Fruit fly (Drosophila melanogaster) ovary, adult (tissue): Measurements from ENCODE around the gene BBS8.
A peak's percentile ranks its signal among the peaks of the same experiment; 100 is the strongest.

Experiments
- CG17801 ChIP-seq: fragments of 200-800 bp; optimal IDR thresholded peaks from 2 replicates; lab custom pipeline; 2019; ENCODE audit warnings: missing biosample characterization, mild to moderate bottlenecking, missing genetic modification characterization, moderate library complexity; ENCODE audit not compliant: partially characterized antibody

The BBS8 gene

DNA sequence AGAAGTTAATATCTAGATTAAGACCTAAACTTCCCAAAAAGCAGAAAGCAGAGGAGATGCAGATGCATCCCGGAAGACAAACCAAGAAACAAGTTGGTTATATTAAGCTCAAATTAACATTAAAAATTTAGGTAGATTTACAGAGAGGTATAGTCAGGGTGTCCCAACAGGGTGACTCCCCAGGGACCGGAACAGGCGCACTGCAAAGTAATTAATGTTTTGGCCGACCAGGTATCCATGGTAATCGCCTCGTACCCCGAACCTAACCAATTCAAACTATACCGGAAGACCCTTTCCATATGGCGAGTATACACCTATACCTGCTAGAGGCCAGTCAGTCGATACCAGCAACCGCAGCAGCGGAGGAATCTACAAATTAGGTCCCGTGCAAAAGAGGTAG is at the start of gene BBS8:
BBS8 (plus strand) TSS at position 301 of the 400 bp plus-strand sequence.
- no peak for TF ChIP-seq CG17801 (GFP tag; lab: Kevin White, UChicago)

DNA sequence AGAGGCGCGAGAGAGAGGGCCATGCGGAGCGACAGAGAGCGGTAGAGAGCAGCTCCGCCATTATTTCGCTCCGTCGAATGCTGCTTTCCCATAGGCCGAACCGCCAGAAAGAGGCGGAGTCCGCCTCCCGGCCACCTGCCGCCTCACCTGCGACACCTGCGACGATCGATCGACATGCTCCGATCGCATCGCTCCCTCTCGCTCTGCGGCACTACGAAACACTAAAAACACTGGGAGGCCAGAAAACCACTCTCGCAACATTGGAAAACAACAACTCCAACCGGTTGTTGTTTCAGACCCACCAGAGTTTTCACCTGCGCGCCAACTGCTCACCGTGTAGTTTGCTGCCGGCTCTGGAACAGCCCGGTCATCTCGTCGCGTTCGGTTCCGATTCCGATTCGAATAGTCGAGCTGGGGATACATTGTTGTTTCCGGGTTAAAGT is 44.9 kb upstream of the BBS8 start, which contains the start of gene al:
al (plus strand) TSS at position 333 of the 443 bp plus-strand sequence.
- TF ChIP-seq CG17801 (GFP tag; lab: Kevin White, UChicago) = no peak

DNA sequence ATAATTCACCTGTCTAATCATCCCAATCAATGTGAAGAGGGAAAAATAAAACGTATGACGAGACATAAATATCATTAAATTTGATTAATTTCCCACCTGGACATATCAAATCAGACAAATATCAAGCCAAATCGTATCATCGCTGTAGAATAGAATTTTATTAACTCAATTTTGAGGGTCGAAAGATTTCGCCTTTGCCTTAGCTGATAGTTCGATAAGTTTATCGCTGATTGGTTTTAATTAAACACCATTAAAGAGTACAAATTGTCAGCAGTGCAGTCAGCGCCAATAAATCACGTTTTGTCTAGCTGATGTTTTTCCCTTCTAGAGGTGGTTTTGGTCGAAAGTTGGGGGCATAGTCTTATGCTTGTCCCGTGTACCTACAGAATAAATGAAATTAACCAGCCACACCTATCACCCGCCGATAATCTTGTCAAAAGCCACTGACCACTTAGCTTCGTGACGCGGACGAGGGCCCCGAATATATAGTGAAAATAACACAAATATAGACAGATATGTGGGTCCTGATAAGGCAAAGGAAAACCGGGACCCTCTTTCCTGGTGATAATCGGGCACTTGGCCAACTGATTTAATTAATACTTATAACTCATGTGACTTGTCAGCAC is 43.7 kb upstream of the BBS8 start:
- TF ChIP-seq CG17801 (GFP tag; lab: Kevin White, UChicago) = no peak

DNA sequence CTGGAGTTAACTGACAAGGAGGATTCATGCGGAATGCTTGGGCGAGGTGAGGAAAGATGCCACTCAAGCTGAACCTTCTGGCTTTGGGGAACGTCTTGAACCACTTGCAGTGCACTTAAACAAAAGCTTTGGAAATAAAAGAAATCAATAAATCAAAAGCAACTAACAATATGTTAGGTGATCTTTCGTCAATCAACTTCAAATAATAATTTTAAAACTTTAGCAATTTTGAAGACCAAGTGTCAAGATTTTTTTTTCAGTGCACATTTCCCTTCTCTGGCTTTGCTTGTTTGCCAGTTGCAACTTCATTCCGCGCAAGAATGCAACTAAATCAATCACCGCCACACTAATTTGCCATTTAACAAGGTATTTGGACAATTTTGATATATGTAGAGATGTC is 39.9 kb upstream of the BBS8 start:
- TF ChIP-seq CG17801 (GFP tag; lab: Kevin White, UChicago) = no peak

DNA sequence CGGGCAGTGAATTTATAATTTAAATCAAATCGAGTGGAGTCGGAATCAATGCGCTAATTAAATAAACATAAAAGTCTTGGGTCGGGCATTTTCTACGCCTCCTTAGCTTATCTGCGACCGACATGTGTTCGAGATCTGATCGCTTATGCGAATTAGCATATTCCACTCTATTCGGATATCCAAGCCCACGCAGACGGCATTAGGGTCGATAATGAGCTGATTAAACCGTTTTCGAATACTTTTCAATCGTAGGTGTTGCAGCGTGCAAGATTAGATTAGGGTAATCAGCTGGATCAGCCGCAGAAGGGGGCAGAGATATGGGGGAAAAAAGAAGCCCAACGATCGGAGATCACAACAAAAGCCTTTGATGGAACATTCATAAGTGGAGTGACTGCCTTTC is 32.2 kb upstream of the BBS8 start:
- no peak for TF ChIP-seq CG17801 (GFP tag; lab: Kevin White, UChicago)

DNA sequence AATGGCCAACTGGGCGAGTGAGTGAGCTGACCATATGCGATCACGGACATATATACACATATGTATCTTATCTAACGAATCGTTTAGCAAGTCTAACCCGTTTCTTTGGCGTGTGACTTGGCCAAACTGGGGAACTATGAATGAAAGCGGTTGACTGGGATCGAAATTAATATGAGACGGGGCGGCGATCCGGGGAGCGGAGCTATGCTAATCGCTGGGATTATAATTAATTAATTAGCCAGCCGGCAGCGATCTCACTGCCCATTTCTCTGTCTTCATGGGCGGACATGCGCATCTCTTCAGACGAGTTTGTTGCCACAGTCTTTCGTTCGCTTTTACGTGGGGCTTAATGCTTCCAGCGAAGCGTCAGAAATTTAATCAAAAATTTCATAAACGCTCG is 30.1 kb upstream of the BBS8 start:
- TF ChIP-seq CG17801 (GFP tag; lab: Kevin White, UChicago) = no peak

DNA sequence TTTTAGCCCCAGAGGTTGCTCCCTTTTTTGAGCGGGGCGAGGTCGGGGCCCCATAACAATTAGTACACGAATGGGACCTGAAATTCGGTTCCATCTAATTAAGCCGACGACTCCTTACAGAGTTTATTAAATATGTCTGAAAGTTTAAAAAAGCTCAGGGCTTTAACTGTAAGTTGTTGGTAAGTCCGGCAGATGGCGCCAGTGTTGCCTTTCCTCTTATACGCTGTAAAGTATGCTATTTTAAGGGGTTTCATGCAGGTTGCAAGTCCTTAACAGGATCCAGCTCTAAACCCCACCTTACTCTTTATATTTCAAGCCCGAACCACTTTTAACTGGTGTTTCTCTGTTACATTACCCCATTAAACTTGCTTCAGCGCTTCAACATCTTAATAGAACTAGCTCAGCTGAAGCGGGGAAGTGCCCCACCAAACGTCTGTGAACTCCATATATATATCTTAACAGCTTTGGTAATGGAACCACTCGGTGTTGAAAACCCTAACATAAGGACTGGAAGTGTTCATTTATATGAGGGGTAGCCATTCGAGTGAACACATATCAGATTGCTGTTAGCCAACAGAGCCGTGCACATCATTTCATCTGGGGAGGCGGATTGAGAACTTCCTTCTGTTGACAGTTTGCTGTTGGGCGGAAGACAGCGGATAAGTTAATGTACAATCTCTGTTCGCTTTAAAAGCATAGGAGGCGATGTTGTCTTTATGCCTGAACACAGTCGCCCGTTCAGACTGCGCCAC is 27.1 kb upstream of the BBS8 start:
- no peak for TF ChIP-seq CG17801 (GFP tag; lab: Kevin White, UChicago)

DNA sequence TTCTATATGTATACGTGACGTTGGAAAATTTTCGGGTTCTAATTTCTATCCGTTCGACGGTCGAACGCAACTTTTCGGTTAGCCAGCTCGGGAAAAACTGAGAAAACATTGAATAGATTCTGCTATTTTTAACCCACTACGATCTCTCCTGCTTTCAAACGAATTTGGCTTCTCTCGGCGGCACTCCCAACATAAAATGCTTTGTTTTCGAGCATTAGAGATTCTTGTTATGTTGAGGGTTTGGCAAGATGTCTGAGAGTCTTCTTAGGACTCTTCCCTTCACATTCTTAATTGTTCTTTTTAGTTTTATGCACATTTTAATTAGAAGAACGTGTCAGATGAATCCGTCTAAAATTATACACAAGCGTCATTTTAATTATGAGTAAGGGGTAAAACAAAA is 20.6 kb upstream of the BBS8 start, which contains the start of gene CG4213:
CG4213 (minus strand) TSS at position 101 of the 400 bp plus-strand sequence.
- no peak for TF ChIP-seq CG17801 (GFP tag; lab: Kevin White, UChicago)

DNA sequence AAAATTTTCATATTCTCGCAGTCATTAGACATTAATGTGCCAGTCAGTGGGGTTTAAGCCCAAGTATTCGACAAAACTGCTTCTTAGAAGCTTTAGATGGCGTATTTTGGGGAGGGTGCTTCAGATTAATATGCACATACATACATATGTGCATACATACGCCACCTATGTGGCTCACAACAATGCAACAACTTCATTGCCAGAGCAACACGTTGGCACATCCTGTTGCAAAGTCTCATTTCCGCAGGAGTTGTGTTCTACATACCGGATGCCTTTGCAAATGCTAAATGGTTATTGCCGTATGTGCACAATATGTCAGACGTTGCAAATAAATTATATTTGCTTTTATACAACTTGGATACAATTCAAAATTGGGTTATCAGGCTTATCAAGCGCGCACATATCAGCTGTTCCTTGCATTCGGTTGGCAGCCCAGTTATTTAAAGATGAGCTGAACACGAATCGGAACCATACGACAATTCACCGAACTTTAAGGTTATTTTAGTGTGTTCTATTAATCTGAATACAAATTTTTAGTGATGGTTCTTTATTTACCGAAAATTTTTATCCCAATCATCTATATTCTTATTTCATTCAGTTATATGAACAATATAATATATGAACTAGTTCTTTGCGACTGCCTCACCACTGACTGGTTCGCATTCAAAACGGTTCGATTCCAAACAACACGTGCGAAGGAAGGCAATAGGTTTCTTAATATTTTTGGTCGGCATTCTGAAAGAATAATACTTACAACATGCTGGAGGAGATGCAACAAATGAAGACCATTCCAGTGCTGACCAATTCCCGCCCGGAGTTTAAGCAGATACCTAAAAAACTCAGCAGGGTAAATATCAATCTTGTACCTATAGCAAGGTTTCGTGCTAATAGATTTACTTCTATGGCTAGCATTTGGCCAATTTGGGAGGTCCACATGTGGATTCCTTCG is 18.8 kb upstream of the BBS8 start, which contains the start of gene Polr1B:
Polr1B (plus strand) TSS at position 659 of the 949 bp plus-strand sequence.
- TF ChIP-seq CG17801 (GFP tag; lab: Kevin White, UChicago) = no peak

DNA sequence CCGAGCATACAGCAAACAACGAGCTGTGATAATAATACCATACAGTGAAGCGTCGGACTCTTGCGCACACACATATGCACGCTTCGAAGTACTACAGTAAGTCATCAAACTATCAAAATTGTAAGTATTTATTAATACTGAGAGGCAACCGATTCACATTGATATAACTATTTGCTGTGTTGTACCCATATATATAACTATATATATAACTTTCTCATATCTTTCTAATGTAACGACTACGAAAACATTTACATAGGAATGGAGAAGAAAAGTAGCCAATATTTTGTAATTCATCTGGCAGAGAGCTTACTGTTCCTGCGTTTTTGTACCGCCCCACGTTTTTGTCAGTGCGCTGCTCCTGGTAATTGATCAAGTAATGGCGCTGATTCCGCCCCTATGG is 9.7 kb upstream of the BBS8 start:
- no peak for TF ChIP-seq CG17801 (GFP tag; lab: Kevin White, UChicago)

DNA sequence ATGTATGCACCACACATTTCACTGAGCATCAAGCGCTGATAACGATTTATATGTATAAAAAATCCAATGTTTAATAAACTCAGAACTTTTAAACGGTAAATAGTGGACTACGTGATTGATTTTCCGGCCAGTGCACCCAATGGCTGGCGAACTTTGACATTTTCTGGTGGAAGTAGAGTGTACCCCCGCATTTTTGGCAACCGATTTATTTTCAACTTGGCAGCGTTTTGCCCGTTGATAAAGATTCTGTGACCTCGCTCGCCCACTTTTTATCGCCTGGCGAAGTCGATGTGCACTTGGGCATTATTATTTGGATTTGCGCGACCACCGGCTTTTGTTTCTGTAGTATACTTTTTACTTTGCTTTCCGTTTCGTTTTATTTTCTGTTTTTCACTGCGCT is 8.8 kb upstream of the BBS8 start:
- TF ChIP-seq CG17801 (GFP tag; lab: Kevin White, UChicago) = no peak

DNA sequence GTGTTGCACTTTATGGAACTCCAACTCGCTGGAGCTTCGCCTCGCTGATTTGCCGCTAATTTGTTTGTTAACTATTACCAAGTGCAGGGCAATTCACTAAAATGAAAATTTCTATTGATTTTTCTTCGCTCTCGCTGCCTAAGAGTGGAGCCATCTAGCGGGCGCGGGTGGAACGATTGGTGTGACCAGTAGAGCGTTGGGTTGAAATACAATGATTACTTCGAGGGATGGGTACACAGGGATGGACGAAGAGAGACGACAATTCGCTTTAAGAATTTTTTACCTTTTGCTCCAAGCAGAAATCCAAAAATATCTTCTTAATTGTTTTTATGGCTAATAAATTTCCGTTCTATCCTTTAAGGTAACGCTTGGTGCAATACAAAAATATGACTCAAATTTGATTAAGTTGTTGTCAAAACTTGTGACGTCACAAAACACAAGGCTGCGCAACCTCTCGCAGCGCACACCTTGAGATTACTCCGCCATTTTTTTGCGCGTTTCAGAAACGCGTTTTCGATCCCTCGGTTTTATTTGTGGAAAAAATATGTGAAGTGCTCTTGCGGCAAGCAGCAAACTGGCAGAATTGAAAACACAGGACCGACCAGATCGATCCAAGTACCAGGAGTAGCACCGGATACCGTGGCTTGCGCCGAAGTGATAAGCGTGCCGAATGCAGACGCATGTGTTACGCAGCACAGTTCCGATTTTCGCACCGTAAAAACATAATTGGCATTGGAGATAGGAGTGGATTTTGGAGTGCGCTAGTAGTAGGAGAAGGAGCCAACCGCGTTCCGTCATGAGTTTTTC is 7.9 kb upstream of the BBS8 start, which contains the start of the genes AP-2alpha and ebi:
AP-2alpha (minus strand) TSS at position 185 of the 807 bp plus-strand sequence.
ebi (plus strand) TSS at position 475 of the 807 bp plus-strand sequence.
- peak; percentile 73 for TF ChIP-seq CG17801 (GFP tag; lab: Kevin White, UChicago)

DNA sequence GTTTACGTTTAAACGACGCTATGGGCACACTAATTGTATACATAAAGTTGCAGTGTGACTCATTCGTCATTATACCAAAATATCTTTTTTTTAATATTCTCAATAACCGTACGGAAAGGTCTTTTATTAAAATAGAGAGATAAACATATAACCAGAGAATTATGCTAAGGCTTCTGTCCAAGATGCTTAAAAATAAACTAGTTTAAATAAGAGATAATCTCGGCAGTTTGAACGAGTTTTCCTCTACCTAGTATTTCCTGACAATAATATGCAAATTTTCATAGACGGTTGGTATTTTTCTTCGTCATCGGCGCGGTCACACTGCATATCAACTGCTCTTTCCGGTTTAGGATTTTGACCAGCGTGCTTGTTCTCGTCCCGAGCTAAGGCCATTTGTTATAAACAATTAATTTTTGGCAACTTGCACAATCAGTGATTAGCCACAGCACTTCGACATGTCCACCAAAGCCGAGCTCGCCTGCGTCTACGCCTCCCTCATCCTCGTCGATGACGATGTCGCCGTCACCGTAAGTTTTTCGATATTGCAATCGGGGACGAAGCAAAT is 3.0 kb upstream of the BBS8 start, which contains the start of the genes CG13690 and RpLP1:
CG13690 (minus strand) TSS at position 33 of the 565 bp plus-strand sequence.
RpLP1 (plus strand) TSS at position 333 of the 565 bp plus-strand sequence.
- TF ChIP-seq CG17801 (GFP tag; lab: Kevin White, UChicago) = peak; percentile 87
